Fruit fly (Drosophila melanogaster): ENCODE results near the gene Osi5.
A peak's percentile ranks its signal among the peaks of the same experiment; 100 is the strongest.

The Osi5 gene

DNA sequence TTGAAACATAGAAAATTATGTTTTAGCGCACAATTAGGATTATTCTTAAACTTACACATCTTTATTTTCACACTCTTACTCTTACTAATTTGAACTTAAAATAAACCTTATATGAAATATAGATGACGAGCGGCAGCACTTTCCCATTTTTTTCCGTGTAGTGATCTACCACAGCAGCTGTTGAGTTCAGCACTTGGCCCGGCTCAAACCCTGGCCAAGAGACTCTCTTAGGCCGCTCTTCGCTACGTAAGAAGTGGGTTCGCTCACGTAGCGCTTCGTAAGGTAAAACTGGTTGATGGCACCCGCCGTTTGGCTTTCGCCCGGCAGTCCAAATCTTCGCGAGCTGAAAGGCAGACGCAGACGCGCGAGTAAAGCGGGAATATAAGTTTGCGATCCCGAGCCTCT is 28.8 kb upstream of the Osi5 start, which contains the start of gene Osi24 (continued):
- no peak for TF ChIP-seq CG4617 (GFP tag; optimal IDR thresholded peaks at IDR 0.05; ENCODE audit: borderline replicate concordance)
- TF ChIP-seq CG4424 (GFP tag; optimal IDR thresholded peaks at IDR 0.05): peak; percentile 8
- peak; percentile 41 for TF ChIP-seq jing (GFP tag; optimal IDR thresholded peaks at IDR 0.05)
- TF ChIP-seq grau (tag; optimal IDR thresholded peaks at IDR 0.05): peak; percentile 48
- TF ChIP-seq h (optimal IDR thresholded peaks at IDR 0.05): no peak
- no peak for TF ChIP-seq her (GFP tag; optimal IDR thresholded peaks at IDR 0.05)
- peak; percentile 27 for TF ChIP-seq org-1 (GFP tag; optimal IDR thresholded peaks at IDR 0.05)
- peak; percentile 38 for TF ChIP-seq CG18599 (GFP tag; optimal IDR thresholded peaks at IDR 0.05)
- TF ChIP-seq ara (GFP tag; IDR thresholded peaks at IDR 0.05): peak; percentile 67
- TF ChIP-seq CG10274 (GFP tag; optimal IDR thresholded peaks at IDR 0.05): no peak
- peak; percentile 36 for TF ChIP-seq odd (GFP tag; optimal IDR thresholded peaks at IDR 0.05)
- TF ChIP-seq Scr (GFP tag; IDR thresholded peaks at IDR 0.05; ENCODE audit: partially characterized antibody): no peak
- TF ChIP-seq CG9932 (GFP tag; IDR thresholded peaks at IDR 0.05): peak; percentile 49; the same call in 1 of the 2 replicates
- TF ChIP-seq CG4820 (GFP tag; optimal IDR thresholded peaks at IDR 0.05): peak; percentile 42
- TF ChIP-seq Dad (GFP tag; optimal IDR thresholded peaks at IDR 0.05): no peak
- peak; percentile 53 for TF ChIP-seq tio (GFP tag; optimal IDR thresholded peaks at IDR 0.05)
- no peak for TF ChIP-seq Fer2 (tag; optimal IDR thresholded peaks at IDR 0.05)
- TF ChIP-seq CG12299 (tag; optimal IDR thresholded peaks at IDR 0.05): no peak
- TF ChIP-seq fd3F (GFP tag; optimal IDR thresholded peaks at IDR 0.05): no peak
- no peak for TF ChIP-seq cas (GFP tag; IDR thresholded peaks at IDR 0.05)
- peak; percentile 52 for TF ChIP-seq ems (GFP tag; optimal IDR thresholded peaks at IDR 0.05)
- TF ChIP-seq CG2678 (tag; optimal IDR thresholded peaks at IDR 0.05): peak; percentile 55
- no peak for TF ChIP-seq CG17802 (tag; optimal IDR thresholded peaks at IDR 0.05)
- TF ChIP-seq lbe (GFP tag; optimal IDR thresholded peaks at IDR 0.05): no peak
- TF ChIP-seq kni (GFP tag; optimal IDR thresholded peaks at IDR 0.05): no peak
- no peak for TF ChIP-seq eyg (GFP tag; optimal IDR thresholded peaks at IDR 0.05)
- peak; percentile 41; the same call in 1 of the 2 replicates for TF ChIP-seq Rfx (GFP tag; IDR thresholded peaks at IDR 0.05)
- TF ChIP-seq Sry-β (GFP tag; optimal IDR thresholded peaks at IDR 0.05): no peak
- no peak for TF ChIP-seq bbx (GFP tag; IDR thresholded peaks at IDR 0.05; ENCODE audit: partially characterized antibody)
- no peak for TF ChIP-seq CG11560 (tag; IDR thresholded peaks at IDR 0.05)
- TF ChIP-seq Pdp1 (GFP tag; optimal IDR thresholded peaks at IDR 0.05): peak; percentile 37 to 41
- TF ChIP-seq z (GFP tag; IDR thresholded peaks at IDR 0.05): 0 out of 3 replicates have a peak, but pooled peaks have one; percentile 12
- TF ChIP-seq ase (GFP tag; IDR thresholded peaks at IDR 0.05): peak; percentile 45; the same call in 1 of the 3 replicates
- peak; percentile 27 for TF ChIP-seq CG8944 (GFP tag; optimal IDR thresholded peaks at IDR 0.05)
- peak; percentile 35 for TF ChIP-seq CG16863 (GFP tag; optimal IDR thresholded peaks at IDR 0.05)
- 0 out of 2 replicates have a peak, but pooled peaks have one; percentile 33 for TF ChIP-seq dimm (GFP tag; IDR thresholded peaks at IDR 0.05)
- TF ChIP-seq CG11456 (GFP tag; IDR thresholded peaks at IDR 0.05): peak; percentile 54; the same call in 1 of the 3 replicates
- TF ChIP-seq CG3838 (GFP tag; optimal IDR thresholded peaks at IDR 0.05): peak; percentile 7
- TF ChIP-seq CG11695 (GFP tag; IDR thresholded peaks at IDR 0.05): peak; percentile 73; the same call in 2 of the 3 replicates
- TF ChIP-seq MTF-1 (GFP tag; optimal IDR thresholded peaks at IDR 0.05; ENCODE audit: borderline replicate concordance): no peak
- TF ChIP-seq Doc2 (GFP tag; IDR thresholded peaks at IDR 0.05): no peak
- 0 out of 2 replicates have a peak, but pooled peaks have one; percentile 21 for TF ChIP-seq CG11696 (GFP tag; IDR thresholded peaks at IDR 0.05)
- peak; percentile 73 for TF ChIP-seq CG14441 (GFP tag; IDR thresholded peaks at IDR 0.05)
- TF ChIP-seq sc (optimal IDR thresholded peaks at IDR 0.05): no peak
- TF ChIP-seq sc (GFP tag; optimal IDR thresholded peaks at IDR 0.05): peak; percentile 8
- TF ChIP-seq CG17912 (GFP tag; optimal IDR thresholded peaks at IDR 0.05): no peak
- TF ChIP-seq CG7928 (GFP tag; optimal IDR thresholded peaks at IDR 0.05): no peak
- no peak for TF ChIP-seq prd (optimal IDR thresholded peaks at IDR 0.05)
- peak; percentile 70; the same call in 2 of the 3 replicates for TF ChIP-seq prd (GFP tag; IDR thresholded peaks at IDR 0.05)
- no peak for TF ChIP-seq hth (optimal IDR thresholded peaks at IDR 0.05)
- TF ChIP-seq pan (optimal IDR thresholded peaks at IDR 0.05): no peak
- peak in 1 of 2 experiments; percentile 78 for TF ChIP-seq pan (GFP tag; optimal IDR thresholded peaks at IDR 0.05 in 1 of 2, IDR thresholded peaks at IDR 0.05 in 1 of 2)

Measured in whole organism, embryonic.